Fruit fly (Drosophila melanogaster): Measurements from ENCODE around the gene CG2841.

CG2841 gene

DNA sequence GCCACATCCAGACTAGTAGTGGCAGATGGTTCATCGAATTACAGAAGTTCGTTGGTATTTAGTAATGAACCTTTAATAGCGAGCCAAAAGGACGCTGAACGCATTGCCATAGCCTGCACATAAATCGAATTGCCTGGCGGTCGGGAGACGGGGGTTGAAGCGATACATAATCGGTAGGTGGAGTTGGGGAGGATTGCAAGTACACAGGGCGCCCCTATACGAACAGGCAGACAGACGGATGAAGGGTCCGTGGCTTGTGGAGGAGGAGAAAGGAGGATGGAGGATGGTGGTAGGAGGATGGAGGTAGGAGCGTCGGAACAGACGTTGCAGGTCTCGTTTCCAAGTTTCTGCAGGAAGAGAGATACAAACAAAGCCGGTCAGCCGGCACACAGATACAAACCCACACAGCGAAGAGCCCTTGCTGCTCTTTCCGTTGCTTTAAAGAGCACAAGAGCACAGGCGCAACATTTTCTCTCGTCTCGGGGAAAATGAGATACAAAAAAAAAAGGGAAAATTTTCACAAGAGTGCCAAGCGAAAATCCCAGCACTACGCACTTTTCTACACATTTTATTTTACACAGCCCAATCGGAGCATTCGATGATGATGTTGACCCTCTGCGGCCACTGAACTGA lies 42.4 kb downstream of the CG2841 start:
- TF ChIP-seq CTCF (optimal IDR thresholded peaks at IDR 0.05) (no peak), CG8478 (optimal IDR thresholded peaks at IDR 0.05) (no peak)

- no peak for TF ChIP-seq CTCF (optimal IDR thresholded peaks at IDR 0.05)
- no peak for TF ChIP-seq CG8478 (optimal IDR thresholded peaks at IDR 0.05)
Observed at dm6 chrX:2321900-2322555, 44.1 kb downstream of the CG2841 start.

DNA sequence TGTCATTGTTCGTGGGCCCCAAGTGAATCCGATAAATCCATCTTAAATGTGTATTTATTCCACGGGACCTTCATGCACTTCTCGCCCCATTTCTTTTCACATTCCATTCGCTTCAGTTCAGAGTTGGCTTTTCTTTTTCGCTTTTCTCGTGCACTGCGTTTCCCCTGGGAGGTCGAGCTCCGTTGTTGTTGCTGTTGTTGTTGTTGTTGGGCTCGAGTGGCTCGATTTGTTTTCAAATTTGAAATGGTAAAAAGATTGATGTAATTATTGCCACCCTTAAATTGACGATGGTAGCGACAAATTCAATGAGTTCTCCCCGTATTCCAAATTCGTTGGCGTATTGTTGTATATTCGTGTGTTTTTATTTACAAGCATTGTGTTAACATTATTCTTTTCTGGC lies 45.3 kb downstream of the CG2841 start:
- TF ChIP-seq CTCF (optimal IDR thresholded peaks at IDR 0.05), result no peak
- no peak for TF ChIP-seq CG8478 (optimal IDR thresholded peaks at IDR 0.05)

DNA sequence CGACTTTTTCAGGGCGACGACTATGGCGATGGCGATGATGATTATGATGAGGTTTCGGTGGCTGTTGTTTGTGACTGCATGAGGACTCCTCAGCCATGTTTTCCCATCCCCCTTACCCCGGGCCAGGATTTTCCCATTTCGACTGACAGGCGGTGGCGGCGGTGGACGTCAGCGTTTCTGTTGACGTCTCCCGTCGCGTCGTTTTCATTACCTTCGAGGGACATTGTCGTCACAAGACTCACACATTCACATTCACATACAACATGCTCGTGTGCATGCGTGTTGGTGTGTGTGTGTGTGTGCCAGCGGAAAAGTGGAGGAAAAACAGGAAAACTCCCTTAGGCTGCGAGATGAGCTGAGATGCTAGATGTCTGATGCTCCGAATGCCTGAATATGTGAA lies 46.4 kb downstream of the CG2841 start:
- TF ChIP-seq CTCF (optimal IDR thresholded peaks at IDR 0.05) (no peak), CG8478 (optimal IDR thresholded peaks at IDR 0.05) (no peak)

DNA sequence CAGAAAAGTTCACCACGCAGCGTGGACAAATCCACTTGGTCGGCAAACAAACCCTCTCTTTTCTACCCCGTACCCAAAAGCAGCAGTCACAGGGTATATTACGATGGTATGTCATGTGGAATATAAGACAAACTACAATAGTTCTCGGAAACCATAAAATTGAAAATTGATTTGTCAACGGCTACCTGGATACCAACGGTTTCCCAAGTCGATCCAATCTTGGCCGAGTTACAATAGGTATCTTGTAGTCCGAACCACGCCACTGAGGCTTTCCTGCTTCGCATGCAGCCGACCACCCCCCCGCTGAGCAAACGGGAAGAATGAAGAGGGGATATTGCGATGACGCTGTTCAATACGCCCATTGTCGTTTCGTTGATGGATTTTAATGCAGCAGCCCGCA lies 47.8 kb downstream of the CG2841 start:
- TF ChIP-seq CG8478 (optimal IDR thresholded peaks at IDR 0.05) (no peak), CTCF (optimal IDR thresholded peaks at IDR 0.05) (no peak)

DNA sequence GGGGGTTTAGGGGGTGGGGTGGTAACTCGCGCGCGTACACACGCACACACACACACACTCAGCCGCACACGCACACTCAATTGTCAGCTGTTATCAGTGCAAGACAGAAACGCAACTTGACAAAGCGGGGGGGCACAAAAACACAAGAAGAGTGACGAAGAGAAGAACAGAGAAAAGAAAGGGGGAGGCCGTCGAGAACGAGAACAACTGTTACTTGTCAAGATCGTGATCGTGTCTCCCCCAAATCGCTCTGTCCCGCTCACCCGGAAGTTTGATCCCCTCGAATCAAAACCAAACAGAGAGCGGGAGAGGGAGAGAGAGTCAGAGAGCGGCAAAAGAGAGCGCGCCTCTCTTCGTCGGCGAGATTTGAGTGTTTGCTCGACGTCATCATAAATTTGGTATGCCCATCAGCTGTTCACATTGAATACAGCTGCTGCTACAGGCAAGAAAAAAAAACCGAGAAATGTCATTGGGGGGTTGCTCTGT lies 48.8 kb downstream of the CG2841 start:
- TF ChIP-seq CG8478 (optimal IDR thresholded peaks at IDR 0.05) (no peak), CTCF (optimal IDR thresholded peaks at IDR 0.05) (no peak)

dm6 chrX:2308403-2308965 lies 57.7 kb downstream of the CG2841 start:
- TF ChIP-seq CTCF (optimal IDR thresholded peaks at IDR 0.05), result no peak
- no peak for TF ChIP-seq CG8478 (optimal IDR thresholded peaks at IDR 0.05)

dm6 chrX:2307564-2307963 lies 58.6 kb downstream of the CG2841 start:
- TF ChIP-seq CG8478 (optimal IDR thresholded peaks at IDR 0.05) (no peak), CTCF (optimal IDR thresholded peaks at IDR 0.05) (no peak)

- TF ChIP-seq CTCF (optimal IDR thresholded peaks at IDR 0.05) (no peak), CG8478 (optimal IDR thresholded peaks at IDR 0.05) (no peak)
Observed at dm6 chrX:2306760-2307159, 59.4 kb downstream of the CG2841 start.

- TF ChIP-seq CTCF (optimal IDR thresholded peaks at IDR 0.05) (no peak), CG8478 (optimal IDR thresholded peaks at IDR 0.05) (no peak)
Observed at dm6 chrX:2306307-2306706, 59.8 kb downstream of the CG2841 start.

DNA sequence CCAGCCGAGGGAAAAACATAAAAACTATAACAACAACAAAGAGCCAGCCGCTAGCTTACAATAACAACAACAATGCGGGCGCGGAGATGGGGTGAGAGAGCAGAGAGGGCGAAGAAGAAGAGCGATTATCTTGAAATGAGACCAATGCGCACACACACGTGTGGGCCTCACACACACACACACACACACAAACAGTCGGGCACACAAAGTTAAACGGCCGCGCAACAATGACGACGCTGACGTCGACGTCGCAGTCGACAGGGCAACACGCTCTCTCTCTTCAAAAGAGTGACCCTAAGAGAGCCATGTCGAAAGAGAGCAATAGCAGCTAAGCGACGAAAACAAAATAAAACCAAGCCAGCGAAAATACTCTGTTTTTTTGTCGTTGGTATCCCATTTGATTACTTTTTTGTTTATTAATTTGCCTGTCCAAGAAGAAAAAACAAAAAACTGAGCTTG lies 60.3 kb downstream of the CG2841 start:
- no peak for TF ChIP-seq CG8478 (optimal IDR thresholded peaks at IDR 0.05)
- no peak for TF ChIP-seq CTCF (optimal IDR thresholded peaks at IDR 0.05)

- no peak for TF ChIP-seq CG8478 (optimal IDR thresholded peaks at IDR 0.05)
- TF ChIP-seq CTCF (optimal IDR thresholded peaks at IDR 0.05), result no peak
Observed at dm6 chrX:2305281-2305680, 60.9 kb downstream of the CG2841 start.

dm6 chrX:2304514-2305235 lies 61.5 kb downstream of the CG2841 start:
- TF ChIP-seq CTCF (optimal IDR thresholded peaks at IDR 0.05), result no peak
- no peak for TF ChIP-seq CG8478 (optimal IDR thresholded peaks at IDR 0.05)

DNA sequence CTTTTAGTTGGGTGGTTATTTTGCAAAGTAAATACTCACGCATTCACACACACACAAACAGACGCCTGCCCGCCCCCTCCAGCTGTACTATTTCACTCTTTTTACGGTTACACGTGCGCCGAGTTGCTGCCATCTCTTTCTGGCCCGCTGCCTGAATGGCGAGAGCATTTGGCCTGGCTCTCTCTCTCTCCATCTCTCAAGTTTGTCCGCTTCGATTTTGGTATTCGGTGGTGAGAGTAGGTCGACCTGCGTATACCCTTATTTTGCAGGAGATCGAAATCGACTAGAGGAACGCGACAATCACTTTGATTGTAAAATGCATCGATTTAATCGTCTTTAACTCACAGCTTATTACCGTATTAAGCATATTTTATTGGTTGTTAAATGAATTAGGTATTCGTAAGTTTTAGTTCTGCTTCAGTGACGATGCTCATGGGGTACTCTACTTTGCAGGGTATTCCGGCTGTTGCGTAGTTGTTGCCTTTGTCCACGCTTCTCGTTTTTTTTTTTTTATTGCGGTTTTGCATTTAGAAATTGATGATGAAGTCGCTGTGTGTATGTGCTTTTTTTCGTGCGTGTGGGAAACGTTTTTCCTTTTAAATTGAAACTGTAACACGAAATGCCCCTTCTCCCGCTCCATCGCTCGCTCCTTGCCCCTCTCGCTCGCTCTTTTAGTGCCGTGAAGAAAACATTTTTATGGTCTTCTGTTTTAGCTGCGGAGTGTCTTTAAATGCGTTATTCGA lies 62.2 kb downstream of the CG2841 start:
- TF ChIP-seq CG8478 (optimal IDR thresholded peaks at IDR 0.05) (no peak), CTCF (optimal IDR thresholded peaks at IDR 0.05) (no peak)

dm6 chrX:2302875-2303274 lies 63.3 kb downstream of the CG2841 start:
- TF ChIP-seq CG8478 (optimal IDR thresholded peaks at IDR 0.05), result no peak
- TF ChIP-seq CTCF (optimal IDR thresholded peaks at IDR 0.05), result no peak
